Worm (Caenorhabditis elegans) whole organism, mixed stage, embryonic: ENCODE measurements around the gene ctsa-3.1.

Experiments
- M03D4.4 ChIP-seq: sonication (generic microtip); optimal IDR thresholded peaks from 2 replicates; lab custom pipeline; 2017; ENCODE audit warnings: mild to moderate bottlenecking, missing genetic modification characterization, missing compliant biosample characterization
- bed-3 ChIP-seq: fragments of 200-800 bp; sonication (Bioruptor generic); optimal IDR thresholded peaks from 3 replicates; lab custom pipeline; 2018; ENCODE audit warnings: mild to moderate bottlenecking, missing genetic modification characterization, moderate library complexity, missing compliant biosample characterization
- blmp-1 ChIP-seq: fragments of 150-350 bp; optimal IDR thresholded peaks from 2 replicates; lab custom pipeline; 2014; ENCODE audit warnings: missing biosample characterization, missing genetic modification characterization
- ceh-39 ChIP-seq: fragments of 150-350 bp; optimal IDR thresholded peaks from 2 replicates; lab custom pipeline; 2014; ENCODE audit warnings: missing biosample characterization, missing genetic modification characterization
- ces-1 ChIP-seq: fragments of 150-350 bp; optimal IDR thresholded peaks from 2 replicates; lab custom pipeline; 2014; ENCODE audit warnings: missing biosample characterization, missing genetic modification reagents, missing genetic modification characterization
- cnd-1 ChIP-seq: fragments of 200-800 bp; sonication (Bioruptor generic); optimal IDR thresholded peaks from 2 replicates; lab custom pipeline; 2018; ENCODE audit warnings: mild to moderate bottlenecking, missing genetic modification characterization, missing compliant biosample characterization
- drap-1 ChIP-seq: fragments of 200-800 bp; sonication (Bioruptor generic); optimal IDR thresholded peaks from 3 replicates; lab custom pipeline; 2018; ENCODE audit warnings: mild to moderate bottlenecking, missing genetic modification characterization, missing compliant biosample characterization
- elt-1 ChIP-seq: sonication (generic microtip); optimal IDR thresholded peaks from 2 replicates; lab custom pipeline; 2017; ENCODE audit warnings: missing genetic modification characterization, mild to moderate bottlenecking, missing compliant biosample characterization, antibody characterized with exemption, moderate library complexity, borderline replicate concordance; ENCODE audit not compliant: insufficient read depth
- flh-1 ChIP-seq: fragments of 200-800 bp; sonication (Bioruptor generic); optimal IDR thresholded peaks from 2 replicates; lab custom pipeline; 2018; ENCODE audit warnings: mild to moderate bottlenecking, missing genetic modification characterization, moderate library complexity, missing compliant biosample characterization
- ham-2 ChIP-seq: fragments of 200-800 bp; sonication (Bioruptor generic); optimal IDR thresholded peaks from 2 replicates; lab custom pipeline; 2018; ENCODE audit warnings: mild to moderate bottlenecking, missing genetic modification characterization, missing compliant biosample characterization
- lin-13 ChIP-seq: fragments of 150-350 bp; optimal IDR thresholded peaks from 2 replicates; lab custom pipeline; 2014; ENCODE audit warnings: missing biosample characterization, missing genetic modification characterization
- lin-32 ChIP-seq: fragments of 200-800 bp; sonication (Bioruptor generic); optimal IDR thresholded peaks from 2 replicates; lab custom pipeline; 2018; ENCODE audit warnings: mild to moderate bottlenecking, missing genetic modification characterization, missing compliant biosample characterization
- mab-5 ChIP-seq: fragments of 150-350 bp; optimal IDR thresholded peaks from 2 replicates; lab custom pipeline; 2014; ENCODE audit warnings: missing biosample characterization, missing genetic modification characterization
- mep-1 ChIP-seq: fragments of 150-350 bp; optimal IDR thresholded peaks from 2 replicates; lab custom pipeline; 2017; ENCODE audit warnings: missing biosample characterization, missing genetic modification reagents, missing genetic modification characterization, inconsistent platforms
- mls-2 ChIP-seq: sonication (generic microtip); optimal IDR thresholded peaks from 2 replicates; lab custom pipeline; 2016; ENCODE audit warnings: mild to moderate bottlenecking, missing genetic modification characterization, moderate library complexity, missing compliant biosample characterization
- nhr-12 ChIP-seq: fragments of 150-350 bp; optimal IDR thresholded peaks from 2 replicates; lab custom pipeline; 2014; ENCODE audit warnings: missing biosample characterization, missing genetic modification characterization
- nhr-2 ChIP-seq: fragments of 150-350 bp; optimal IDR thresholded peaks from 2 replicates; lab custom pipeline; 2014; ENCODE audit warnings: missing biosample characterization, missing genetic modification characterization
- nhr-237 ChIP-seq: fragments of 150-350 bp; optimal IDR thresholded peaks from 2 replicates; lab custom pipeline; 2014; ENCODE audit warnings: missing biosample characterization, missing genetic modification characterization
- nhr-28 ChIP-seq: fragments of 150-350 bp; optimal IDR thresholded peaks from 2 replicates; lab custom pipeline; 2014; ENCODE audit warnings: missing biosample characterization, missing genetic modification characterization
- pha-4 ChIP-seq: fragments of 150-350 bp; optimal IDR thresholded peaks from 2 replicates; lab custom pipeline; 2018; ENCODE audit warnings: missing biosample characterization, missing genetic modification reagents, missing genetic modification characterization
- sem-2 ChIP-seq: fragments of 200-800 bp; sonication (Bioruptor generic); optimal IDR thresholded peaks from 2 replicates; lab custom pipeline; 2018; ENCODE audit warnings: mild to moderate bottlenecking, missing genetic modification characterization, missing compliant biosample characterization
- snpc-4 ChIP-seq: fragments of 150-350 bp; optimal IDR thresholded peaks from 2 replicates; lab custom pipeline; 2014; ENCODE audit warnings: missing biosample characterization, missing genetic modification characterization
- tbx-8 ChIP-seq: fragments of 200-800 bp; sonication (Bioruptor generic); optimal IDR thresholded peaks from 2 replicates; lab custom pipeline; 2018; ENCODE audit warnings: mild to moderate bottlenecking, missing genetic modification characterization, moderate library complexity, missing compliant biosample characterization
- unc-120 ChIP-seq: sonication (generic microtip); optimal IDR thresholded peaks from 2 replicates; lab custom pipeline; 2017; ENCODE audit warnings: missing genetic modification characterization, missing compliant biosample characterization; ENCODE audit not compliant: poor library complexity, severe bottlenecking
- unc-39 ChIP-seq: fragments of 150-350 bp; optimal IDR thresholded peaks from 2 replicates; lab custom pipeline; 2014; ENCODE audit warnings: missing biosample characterization, missing genetic modification characterization
- unc-62 ChIP-seq: fragments of 150-350 bp; optimal IDR thresholded peaks from 2 replicates; lab custom pipeline; 2014; ENCODE audit warnings: missing biosample characterization, missing genetic modification reagents, missing genetic modification characterization
- zip-8 ChIP-seq: fragments of 150-350 bp; optimal IDR thresholded peaks from 2 replicates; lab custom pipeline; 2014; ENCODE audit warnings: missing biosample characterization, missing genetic modification characterization
- ztf-11 ChIP-seq: fragments of 150-350 bp; optimal IDR thresholded peaks from 2 replicates; lab custom pipeline; 2014; ENCODE audit warnings: missing biosample characterization, missing genetic modification characterization

Gene ctsa-3.1

ce11 chrII:7269783-7270182, 37.1 kb downstream of the ctsa-3.1 start:
- TF ChIP-seq pha-4 (tag; lab: Kevin White, UChicago): no peak
- TF ChIP-seq elt-1: no peak
- TF ChIP-seq unc-62 (GFP tag; lab: Kevin White, UChicago): no peak
- TF ChIP-seq ces-1 (GFP tag; lab: Kevin White, UChicago): no peak
- no peak for TF ChIP-seq unc-120
- TF ChIP-seq mep-1 (tag; lab: Kevin White, UChicago): no peak
- no peak for TF ChIP-seq zip-8 (tag; lab: Kevin White, UChicago)
- no peak for TF ChIP-seq lin-13
- no peak for TF ChIP-seq ham-2 (GFP tag; lab: Kevin White, UChicago)
- TF ChIP-seq M03D4.4: no peak
- no peak for TF ChIP-seq drap-1 (GFP tag; lab: Kevin White, UChicago)
- no peak for TF ChIP-seq ceh-39 (tag; lab: Kevin White, UChicago)
- TF ChIP-seq lin-32 (GFP tag; lab: Kevin White, UChicago): no peak
- no peak for TF ChIP-seq cnd-1

ce11 chrII:7272513-7272912, 39.9 kb downstream of the ctsa-3.1 start:
- TF ChIP-seq mab-5: no peak
- no peak for TF ChIP-seq mep-1 (tag; lab: Kevin White, UChicago)
- no peak for TF ChIP-seq cnd-1
- no peak for TF ChIP-seq nhr-2 (tag; lab: Kevin White, UChicago)
- no peak for TF ChIP-seq mls-2 (tag; lab: Kevin White, UChicago)
- no peak for TF ChIP-seq nhr-237
- no peak for TF ChIP-seq nhr-12
- no peak for TF ChIP-seq ces-1 (GFP tag; lab: Kevin White, UChicago)
- TF ChIP-seq unc-120: no peak
- no peak for TF ChIP-seq sem-2 (GFP tag; lab: Kevin White, UChicago)
- no peak for TF ChIP-seq lin-13
- TF ChIP-seq blmp-1: no peak
- no peak for TF ChIP-seq unc-39 (tag; lab: Kevin White, UChicago)
- no peak for TF ChIP-seq ztf-11 (tag; lab: Kevin White, UChicago)
- no peak for TF ChIP-seq flh-1 (GFP tag; lab: Kevin White, UChicago)
- no peak for TF ChIP-seq unc-62 (GFP tag; lab: Kevin White, UChicago)
- TF ChIP-seq, all 35 proteins: peak for 0

ce11 chrII:7273517-7273916, 40.9 kb downstream of the ctsa-3.1 start:
- TF ChIP-seq unc-39 (tag; lab: Kevin White, UChicago): no peak
- TF ChIP-seq mep-1 (tag; lab: Kevin White, UChicago): no peak
- TF ChIP-seq flh-1 (GFP tag; lab: Kevin White, UChicago): no peak
- no peak for TF ChIP-seq drap-1 (GFP tag; lab: Kevin White, UChicago)
- no peak for TF ChIP-seq mls-2 (tag; lab: Kevin White, UChicago)
- no peak for TF ChIP-seq tbx-8 (GFP tag; lab: Kevin White, UChicago)
- no peak for TF ChIP-seq bed-3 (GFP tag; lab: Kevin White, UChicago)
- TF ChIP-seq ztf-11 (tag; lab: Kevin White, UChicago): no peak
- TF ChIP-seq M03D4.4: no peak
- TF ChIP-seq snpc-4 (tag; lab: Kevin White, UChicago): no peak
- no peak for TF ChIP-seq blmp-1

ce11 chrII:7277257-7277656, 44.6 kb downstream of the ctsa-3.1 start:
- TF ChIP-seq unc-120 (no peak), cnd-1 (no peak), tbx-8 (GFP tag; lab: Kevin White, UChicago) (no peak), nhr-28 (tag; lab: Kevin White, UChicago) (no peak), blmp-1 (no peak), nhr-12 (no peak), pha-4 (tag; lab: Kevin White, UChicago) (no peak), drap-1 (GFP tag; lab: Kevin White, UChicago) (no peak), nhr-2 (tag; lab: Kevin White, UChicago) (no peak), unc-62 (GFP tag; lab: Kevin White, UChicago) (no peak)

ce11 chrII:7277925-7278324, 45.3 kb downstream of the ctsa-3.1 start:
- TF ChIP-seq snpc-4 (tag; lab: Kevin White, UChicago): no peak
- TF ChIP-seq tbx-8 (GFP tag; lab: Kevin White, UChicago): no peak
- TF ChIP-seq, all 35 proteins: peak for 0

- TF ChIP-seq cnd-1 (no peak), nhr-12 (no peak), lin-13 (no peak)
Measured at ce11 chrII:7279808-7280207, 47.2 kb downstream of the ctsa-3.1 start.
